Worm (Caenorhabditis elegans): Measurements from ENCODE around the gene orc-1.

orc-1 gene

ce11 chrIII:10642781-10643180 is at the start of gene orc-1, which contains the start of gene dhs-11:
Gene orc-1, plus strand, starts transcription at chrIII:10643129.
Gene dhs-11, minus strand, starts transcription at chrIII:10642865.
- peak; percentile 87 for TF ChIP-seq D2030.7 (GFP tag; IDR thresholded peaks at IDR 0.05)
- no peak for TF ChIP-seq hlh-26 (GFP tag; conservative IDR thresholded peaks at IDR 0.05)
- TF ChIP-seq zfh-2 (GFP tag; conservative IDR thresholded peaks at IDR 0.05): no peak
- TF ChIP-seq ceh-79 (tag; optimal IDR thresholded peaks at IDR 0.05): no peak
- TF ChIP-seq T07F8.4 (tag; optimal IDR thresholded peaks at IDR 0.05): no peak
- no peak for TF ChIP-seq somi-1 (GFP tag; optimal IDR thresholded peaks at IDR 0.05)
- no peak for TF ChIP-seq F57A8.1 (GFP tag; optimal IDR thresholded peaks at IDR 0.05)
- no peak for TF ChIP-seq nfya-1 (tag; optimal IDR thresholded peaks at IDR 0.05; ENCODE audit: borderline replicate concordance, insufficient read depth)
- no peak for TF ChIP-seq ama-1 (optimal IDR thresholded peaks at IDR 0.05)
- no peak for TF ChIP-seq ama-1 (GFP tag; optimal IDR thresholded peaks at IDR 0.05)
- no peak for TF ChIP-seq nhr-80 (tag; optimal IDR thresholded peaks at IDR 0.05)
- TF ChIP-seq cebp-2 (GFP tag; IDR thresholded peaks at IDR 0.05): no peak
- TF ChIP-seq nhr-179 (tag; optimal IDR thresholded peaks at IDR 0.05): no peak
- no peak for TF ChIP-seq nhr-90 (tag; optimal IDR thresholded peaks at IDR 0.05)
- no peak for TF ChIP-seq ekl-4 (GFP tag; IDR thresholded peaks at IDR 0.05)
- TF ChIP-seq xnd-1 (tag; optimal IDR thresholded peaks at IDR 0.05): peak; percentile 17
- TF ChIP-seq ccch-3 (GFP tag; optimal IDR thresholded peaks at IDR 0.05): no peak
- no peak for TF ChIP-seq hsf-1 (GFP tag; IDR thresholded peaks at IDR 0.05)
- TF ChIP-seq tbx-9 (tag; optimal IDR thresholded peaks at IDR 0.05; ENCODE audit: borderline replicate concordance): no peak
- no peak for TF ChIP-seq mes-4 (tag; optimal IDR thresholded peaks at IDR 0.05)
- TF ChIP-seq Y95B8A.8 (GFP tag; IDR thresholded peaks at IDR 0.05): no peak
- TF ChIP-seq F49E8.2 (tag; optimal IDR thresholded peaks at IDR 0.05; ENCODE audit: insufficient read depth): no peak
- TF ChIP-seq T26A5.8 (tag; optimal IDR thresholded peaks at IDR 0.05): no peak
- TF ChIP-seq F23B12.7 (tag; optimal IDR thresholded peaks at IDR 0.05; ENCODE audit: insufficient read depth): no peak
- no peak for TF ChIP-seq lin-40 (tag; optimal IDR thresholded peaks at IDR 0.05)
- no peak for TF ChIP-seq ztf-6 (GFP tag; IDR thresholded peaks at IDR 0.05)
- TF ChIP-seq ceh-27 (GFP tag; optimal IDR thresholded peaks at IDR 0.05): no peak
- TF ChIP-seq B0336.3 (GFP tag; IDR thresholded peaks at IDR 0.05): no peak
- TF ChIP-seq snpc-4 (GFP tag; optimal IDR thresholded peaks at IDR 0.05): no peak
- TF ChIP-seq snpc-4 (tag; optimal IDR thresholded peaks at IDR 0.05): peak in 1 of 4 experiments; percentile 45
- TF ChIP-seq efl-1 (GFP tag; optimal IDR thresholded peaks at IDR 0.05): peak; percentile 89
- no peak for TF ChIP-seq sea-2 (GFP tag; IDR thresholded peaks at IDR 0.05)
- no peak for TF ChIP-seq attf-6 (GFP tag; IDR thresholded peaks at IDR 0.05)
- TF ChIP-seq Y56A3A.18 (GFP tag; IDR thresholded peaks at IDR 0.05): no peak
- TF ChIP-seq hrde-1 (tag; optimal IDR thresholded peaks at IDR 0.05; ENCODE audit: borderline replicate concordance): no peak
- no peak for TF ChIP-seq akir-1 (GFP tag; optimal IDR thresholded peaks at IDR 0.05)
- no peak for TF ChIP-seq atf-7 (tag; optimal IDR thresholded peaks at IDR 0.05)
- no peak for TF ChIP-seq ztf-25 (GFP tag; IDR thresholded peaks at IDR 0.05)
- TF ChIP-seq F57C9.4 (tag; optimal IDR thresholded peaks at IDR 0.05): no peak
- TF ChIP-seq Y53F4B.3 (GFP tag; IDR thresholded peaks at IDR 0.05): no peak
- peak; percentile 24 for TF ChIP-seq unc-130 (GFP tag; optimal IDR thresholded peaks at IDR 0.05)
- TF ChIP-seq K11D2.4 (GFP tag; IDR thresholded peaks at IDR 0.05): no peak
- peak; percentile 99 for TF ChIP-seq hmg-1.2 (GFP tag; IDR thresholded peaks at IDR 0.05)
- TF ChIP-seq madf-3 (GFP tag; IDR thresholded peaks at IDR 0.05): no peak
- no peak for TF ChIP-seq F55B11.4 (tag; optimal IDR thresholded peaks at IDR 0.05; ENCODE audit: borderline replicate concordance, insufficient read depth)
- peak; percentile 3 for TF ChIP-seq snpc-1.1 (tag; optimal IDR thresholded peaks at IDR 0.05; ENCODE audit: insufficient read depth)
- no peak for TF ChIP-seq gei-17 (GFP tag; optimal IDR thresholded peaks at IDR 0.05)
- TF ChIP-seq egl-44 (GFP tag; IDR thresholded peaks at IDR 0.05): no peak
- peak; percentile 67 for TF ChIP-seq dox-1 (GFP tag; IDR thresholded peaks at IDR 0.05)
- no peak for TF ChIP-seq nhr-120 (GFP tag; IDR thresholded peaks at IDR 0.05)

All from whole organism, young adult.